Fruit fly (Drosophila melanogaster) whole organism, prepupa: ENCODE results near the gene CG33700.

Experiments used
- Blimp-1 ChIP-seq: fragments of 200-800 bp; sonication (Bioruptor generic); optimal IDR thresholded peaks from 3 replicates; lab custom pipeline; 2017; ENCODE audit warnings: missing biosample characterization, missing genetic modification characterization, mild to moderate bottlenecking, moderate library complexity, missing genetic modification reagents
- CG10631 ChIP-seq: fragments of 200-800 bp; sonication (Bioruptor generic); optimal IDR thresholded peaks from 2 replicates; lab custom pipeline; 2016; ENCODE audit warnings: missing biosample characterization, missing genetic modification characterization
- CG10669 ChIP-seq: fragments of 200-800 bp; sonication (Bioruptor generic); optimal IDR thresholded peaks from 3 replicates; lab custom pipeline; 2018; ENCODE audit warnings: missing biosample characterization, mild to moderate bottlenecking, missing genetic modification characterization, moderate library complexity
- CG11902 ChIP-seq: fragments of 200-800 bp; sonication (Bioruptor generic); optimal IDR thresholded peaks from 3 replicates; lab custom pipeline; 2016; ENCODE audit warnings: missing biosample characterization, missing genetic modification characterization
- CG15336 ChIP-seq: fragments of 200-800 bp; sonication (Bioruptor generic); IDR thresholded peaks from 2 replicates; pipeline ENCODE4 v1.3.6; 2022; ENCODE audit warnings: missing biosample characterization, missing genetic modification characterization
- CG1621 ChIP-seq: fragments of 200-800 bp; sonication (Bioruptor generic); optimal IDR thresholded peaks from 3 replicates; lab custom pipeline; 2018; ENCODE audit warnings: missing biosample characterization, mild to moderate bottlenecking, missing genetic modification characterization
- CG16779 ChIP-seq: fragments of 200-800 bp; sonication (Bioruptor generic); optimal IDR thresholded peaks from 3 replicates; lab custom pipeline; 2017; ENCODE audit warnings: missing biosample characterization, mild to moderate bottlenecking, missing genetic modification characterization
- CG3032 ChIP-seq: fragments of 200-800 bp; optimal IDR thresholded peaks from 2 replicates; lab custom pipeline; 2019; ENCODE audit warnings: missing biosample characterization, mild to moderate bottlenecking, missing genetic modification characterization, moderate library complexity
- CG31627 ChIP-seq: fragments of 200-800 bp; sonication (Bioruptor generic); optimal IDR thresholded peaks from 3 replicates; lab custom pipeline; 2016; ENCODE audit warnings: missing biosample characterization, missing genetic modification characterization
- CG34406 ChIP-seq: fragments of 200-800 bp; sonication (Bioruptor generic); optimal IDR thresholded peaks from 3 replicates; lab custom pipeline; 2016; ENCODE audit warnings: missing biosample characterization, missing genetic modification characterization
- CG3919 ChIP-seq: fragments of 200-800 bp; sonication (Bioruptor generic); optimal IDR thresholded peaks from 3 replicates; lab custom pipeline; 2016; ENCODE audit warnings: missing biosample characterization, missing genetic modification characterization
- CG6163 ChIP-seq: fragments of 200-800 bp; sonication (Bioruptor generic); IDR thresholded peaks from 3 replicates; pipeline ENCODE4 v1.3.6; 2022; ENCODE audit warnings: missing biosample characterization, missing genetic modification characterization
- CG6808 ChIP-seq: fragments of 200-800 bp; sonication (Bioruptor generic); optimal IDR thresholded peaks from 3 replicates; lab custom pipeline; 2017; ENCODE audit warnings: missing biosample characterization, missing genetic modification characterization, mild to moderate bottlenecking, moderate library complexity, missing genetic modification reagents
- CG6854 ChIP-seq: fragments of 200-800 bp; sonication (Bioruptor generic); optimal IDR thresholded peaks from 2 replicates; lab custom pipeline; 2017; ENCODE audit warnings: missing biosample characterization, mild to moderate bottlenecking, missing genetic modification characterization
- CG7368 ChIP-seq: fragments of 200-800 bp; sonication (Bioruptor generic); optimal IDR thresholded peaks from 3 replicates; lab custom pipeline; 2016; ENCODE audit warnings: missing biosample characterization, missing genetic modification characterization
- CG8119 ChIP-seq: fragments of 200-800 bp; sonication (Bioruptor generic); IDR thresholded peaks from 3 replicates; pipeline ENCODE4 v1.3.6; 2022; ENCODE audit warnings: missing biosample characterization, missing genetic modification characterization
- CG8632 ChIP-seq: fragments of 200-800 bp; sonication (Bioruptor generic); optimal IDR thresholded peaks from 3 replicates; lab custom pipeline; 2016; ENCODE audit warnings: missing biosample characterization, missing genetic modification characterization
- CG9139 ChIP-seq: fragments of 200-800 bp; sonication (Bioruptor generic); optimal IDR thresholded peaks from 3 replicates; lab custom pipeline; 2017; ENCODE audit warnings: missing biosample characterization, mild to moderate bottlenecking, missing genetic modification characterization
- Eip78C ChIP-seq: fragments of 200-800 bp; sonication (Bioruptor generic); peaks from one replicate; lab custom pipeline; 2016; ENCODE audit warnings: missing biosample characterization, missing genetic modification characterization
- Eip93F ChIP-seq: fragments of 200-800 bp; sonication (Bioruptor generic); optimal IDR thresholded peaks from 2 replicates; lab custom pipeline; 2016; ENCODE audit warnings: missing biosample characterization, mild to moderate bottlenecking, missing genetic modification characterization
- Ets96B ChIP-seq: fragments of 200-800 bp; optimal IDR thresholded peaks from 2 replicates; lab custom pipeline; 2019; ENCODE audit warnings: missing biosample characterization, mild to moderate bottlenecking, missing genetic modification characterization, moderate library complexity
- Gug ChIP-seq: fragments of 200-800 bp; sonication (Bioruptor generic); IDR thresholded peaks from 2 replicates; pipeline ENCODE4 v1.3.6; 2022; ENCODE audit warnings: missing biosample characterization, missing genetic modification characterization
- Hr38 ChIP-seq: sonication (Bioruptor generic); optimal IDR thresholded peaks from 2 replicates; lab custom pipeline; 2016; ENCODE audit warnings: missing biosample characterization, missing genetic modification characterization
- Hr39 ChIP-seq: fragments of 200-800 bp; sonication (Bioruptor generic); optimal IDR thresholded peaks from 2 replicates; lab custom pipeline; 2016; ENCODE audit warnings: missing biosample characterization, missing genetic modification characterization
- Lpt ChIP-seq: fragments of 200-800 bp; sonication (Bioruptor generic); optimal IDR thresholded peaks from 3 replicates; lab custom pipeline; 2016; ENCODE audit warnings: missing biosample characterization, missing genetic modification characterization
- Met ChIP-seq: fragments of 200-800 bp; sonication (Bioruptor generic); optimal IDR thresholded peaks from 3 replicates; lab custom pipeline; 2016; ENCODE audit warnings: missing biosample characterization, missing genetic modification characterization
- OdsH ChIP-seq: fragments of 200-800 bp; sonication (Bioruptor generic); optimal IDR thresholded peaks from 3 replicates; lab custom pipeline; 2016; ENCODE audit warnings: missing biosample characterization, missing genetic modification characterization
- Smox ChIP-seq: fragments of 200-800 bp; sonication (Bioruptor generic); optimal IDR thresholded peaks from 3 replicates; lab custom pipeline; 2016; ENCODE audit warnings: missing biosample characterization, missing genetic modification characterization
- Sox102F ChIP-seq: fragments of 200-800 bp; sonication (Bioruptor generic); optimal IDR thresholded peaks from 2 replicates; lab custom pipeline; 2016; ENCODE audit warnings: missing biosample characterization, mild to moderate bottlenecking, missing genetic modification characterization
- Sox14 ChIP-seq: fragments of 200-800 bp; sonication (Bioruptor generic); optimal IDR thresholded peaks from 3 replicates; lab custom pipeline; 2016; ENCODE audit warnings: missing biosample characterization, missing genetic modification characterization
- Sox15 ChIP-seq: fragments of 200-800 bp; sonication (Bioruptor generic); optimal IDR thresholded peaks from 3 replicates; lab custom pipeline; 2016; ENCODE audit warnings: missing biosample characterization, missing genetic modification characterization
- achi ChIP-seq: fragments of 200-800 bp; sonication (Bioruptor generic); optimal IDR thresholded peaks from 3 replicates; lab custom pipeline; 2016; ENCODE audit warnings: missing biosample characterization, missing genetic modification characterization
- acj6 ChIP-seq: fragments of 200-800 bp; sonication (Bioruptor generic); optimal IDR thresholded peaks from 3 replicates; lab custom pipeline; 2016; ENCODE audit warnings: missing biosample characterization, missing genetic modification characterization
- cyc ChIP-seq: fragments of 200-800 bp; sonication (Bioruptor generic); optimal IDR thresholded peaks from 3 replicates; lab custom pipeline; 2016; ENCODE audit warnings: missing biosample characterization, missing genetic modification characterization
- dac ChIP-seq: fragments of 200-800 bp; sonication (Bioruptor generic); optimal IDR thresholded peaks from 2 replicates; lab custom pipeline; 2017; ENCODE audit warnings: missing biosample characterization, mild to moderate bottlenecking, missing genetic modification characterization
- eg ChIP-seq: fragments of 200-800 bp; sonication (Bioruptor generic); IDR thresholded peaks from 3 replicates; pipeline ENCODE4 v1.3.6; 2022; ENCODE audit warnings: missing biosample characterization, missing genetic modification characterization
- fd85E ChIP-seq: fragments of 200-800 bp; sonication (Bioruptor generic); optimal IDR thresholded peaks from 3 replicates; lab custom pipeline; 2016; ENCODE audit warnings: missing biosample characterization, missing genetic modification characterization
- fkh ChIP-seq: fragments of 200-800 bp; sonication (Bioruptor generic); optimal IDR thresholded peaks from 3 replicates; lab custom pipeline; 2017; ENCODE audit warnings: missing biosample characterization, mild to moderate bottlenecking, missing genetic modification characterization, moderate library complexity
- lz ChIP-seq: fragments of 200-800 bp; sonication (Bioruptor generic); optimal IDR thresholded peaks from 3 replicates; lab custom pipeline; 2016; ENCODE audit warnings: missing biosample characterization, missing genetic modification characterization
- pdm3 ChIP-seq: fragments of 200-800 bp; sonication (Bioruptor generic); optimal IDR thresholded peaks from 3 replicates; lab custom pipeline; 2016; ENCODE audit warnings: missing biosample characterization, missing genetic modification characterization
- salr ChIP-seq, 2 experiments: fragments of 200-800 bp; sonication (Bioruptor generic); optimal IDR thresholded peaks; 3 replicates each; lab custom pipeline; 2016 to 2018; ENCODE audit warnings: missing biosample characterization in 2 of 2, missing genetic modification characterization in 2 of 2, mild to moderate bottlenecking in 1 of 2
- ss ChIP-seq, 2 experiments: fragments of 200-800 bp; sonication (Bioruptor generic); optimal IDR thresholded peaks; 2 replicates in 1 of 2; 3 replicates in 1 of 2; lab custom pipeline; 2017 to 2018; ENCODE audit warnings: mild to moderate bottlenecking in 2 of 2, missing biosample characterization in 2 of 2, missing genetic modification characterization in 2 of 2, moderate library complexity in 1 of 2
- svp ChIP-seq: fragments of 200-800 bp; sonication (Bioruptor generic); peaks from one replicate; lab custom pipeline; 2016; ENCODE audit warnings: missing biosample characterization, missing genetic modification characterization
- topi ChIP-seq: fragments of 200-800 bp; sonication (Bioruptor generic); optimal IDR thresholded peaks from 3 replicates; lab custom pipeline; 2016; ENCODE audit warnings: missing biosample characterization, missing genetic modification characterization
- vri ChIP-seq: fragments of 200-800 bp; sonication (Bioruptor generic); optimal IDR thresholded peaks from 3 replicates; lab custom pipeline; 2016; ENCODE audit warnings: missing biosample characterization, mild to moderate bottlenecking, missing genetic modification characterization

The CG33700 gene

dm6 chr3L:9467763-9468206 lies 57.6 kb downstream of the CG33700 start (continued):
- TF ChIP-seq Sox102F (GFP tag; lab: Kevin White, UChicago): peak; percentile 15
- no peak for TF ChIP-seq Ets96B (tag; lab: Kevin White, UChicago)
- TF ChIP-seq fkh (GFP tag; lab: Kevin White, UChicago): peak; percentile 77
- no peak for TF ChIP-seq lz
- no peak for TF ChIP-seq Hr39
- peak; percentile 23 for TF ChIP-seq CG1621 (tag; lab: Kevin White, UChicago)
- no peak for TF ChIP-seq vri (GFP tag; lab: Kevin White, UChicago)
- no peak for TF ChIP-seq OdsH (GFP tag; lab: Kevin White, UChicago)
- no peak for TF ChIP-seq acj6 (GFP tag; lab: Kevin White, UChicago)
- TF ChIP-seq CG31627 (GFP tag; lab: Kevin White, UChicago): no peak
- TF ChIP-seq CG10631 (GFP tag; lab: Kevin White, UChicago): no peak
- no peak for TF ChIP-seq Met
- TF ChIP-seq CG9139 (GFP tag; lab: Kevin White, UChicago): peak; percentile 58
- TF ChIP-seq pdm3 (GFP tag; lab: Kevin White, UChicago): no peak
- TF ChIP-seq Eip78C (GFP tag; lab: Kevin White, UChicago): peak; percentile 40
- TF ChIP-seq CG10669 (GFP tag; lab: Kevin White, UChicago): no peak
- no peak for TF ChIP-seq cyc (GFP tag; lab: Kevin White, UChicago)
- peak; percentile 66 for TF ChIP-seq CG8119 (GFP tag; lab: Robert Waterston, UW)
- no peak for TF ChIP-seq Smox (GFP tag; lab: Kevin White, UChicago)
- peak; percentile 48 for TF ChIP-seq CG6854 (GFP tag; lab: Kevin White, UChicago)
- no peak for TF ChIP-seq CG34406 (GFP tag; lab: Kevin White, UChicago)
- TF ChIP-seq dac (GFP tag; lab: Kevin White, UChicago): no peak
- TF ChIP-seq Hr38 (GFP tag; lab: Kevin White, UChicago): no peak
- no peak for TF ChIP-seq Blimp-1 (GFP tag; lab: Kevin White, UChicago)
- no peak for TF ChIP-seq Sox14 (GFP tag; lab: Kevin White, UChicago)
- peak; percentile 60 for TF ChIP-seq CG15336 (GFP tag; lab: Robert Waterston, UW)
- TF ChIP-seq CG6163 (GFP tag; lab: Robert Waterston, UW): peak; percentile 80; the same call in 2 of the 3 replicates
- TF ChIP-seq CG8632 (GFP tag; lab: Kevin White, UChicago): no peak
- peak; percentile 9 for TF ChIP-seq achi (GFP tag; lab: Kevin White, UChicago)
- TF ChIP-seq CG6808: peak; percentile 59
- TF ChIP-seq CG3919 (GFP tag; lab: Kevin White, UChicago): peak; percentile 32
- TF ChIP-seq ss (GFP tag; optimal IDR thresholded peaks at IDR 0.05; lab: Kevin White, UChicago): peak; percentile 68 to 71
- TF ChIP-seq Sox15: no peak
- TF ChIP-seq fd85E (GFP tag; lab: Kevin White, UChicago): peak; percentile 21
- TF ChIP-seq Eip93F (GFP tag; lab: Kevin White, UChicago): no peak
- TF ChIP-seq CG16779 (tag; lab: Kevin White, UChicago): peak; percentile 8
- no peak for TF ChIP-seq svp
- peak; percentile 83 for TF ChIP-seq eg
- TF ChIP-seq Gug (GFP tag; lab: Robert Waterston, UW): no peak

dm6 chr3L:9467267-9467666 lies 58.1 kb downstream of the CG33700 start:
- TF ChIP-seq OdsH (GFP tag; lab: Kevin White, UChicago) (no peak), Gug (GFP tag; lab: Robert Waterston, UW) (no peak), lz (no peak), salr (GFP tag; optimal IDR thresholded peaks at IDR 0.05; lab: Kevin White, UChicago) (no peak), CG9139 (GFP tag; lab: Kevin White, UChicago) (no peak), ss (GFP tag; optimal IDR thresholded peaks at IDR 0.05; lab: Kevin White, UChicago) (no peak), CG31627 (GFP tag; lab: Kevin White, UChicago) (no peak), cyc (GFP tag; lab: Kevin White, UChicago) (no peak), fd85E (GFP tag; lab: Kevin White, UChicago) (no peak), CG3032 (tag; lab: Kevin White, UChicago) (no peak), Sox14 (GFP tag; lab: Kevin White, UChicago) (no peak), CG11902 (no peak), CG10669 (GFP tag; lab: Kevin White, UChicago) (no peak), CG6854 (GFP tag; lab: Kevin White, UChicago) (no peak), Hr38 (GFP tag; lab: Kevin White, UChicago) (no peak), Lpt (GFP tag; lab: Kevin White, UChicago) (no peak), topi (GFP tag; lab: Kevin White, UChicago) (no peak), CG7368 (no peak)
